Worm (Caenorhabditis elegans) whole organism, midembryonic: Measurements from ENCODE around the gene C04F6.7.

Experiments used
- cog-1 ChIP-seq: sonication (generic microtip); optimal IDR thresholded peaks from 2 replicates; lab custom pipeline; 2016; ENCODE audit warnings: missing genetic modification characterization, missing compliant biosample characterization
- flt-1 ChIP-seq: fragments of 200-800 bp; sonication (Bioruptor generic); IDR thresholded peaks from 2 replicates; pipeline ENCODE4 v1.3.6; 2022; ENCODE audit warnings: missing genetic modification characterization, missing compliant biosample characterization
- ref-1 ChIP-seq: fragments of 200-800 bp; sonication (Bioruptor generic); conservative IDR thresholded peaks from 2 replicates; pipeline ENCODE4 v1.3.6; 2022; ENCODE audit warnings: missing genetic modification reagents, missing genetic modification characterization, missing compliant biosample characterization
- tab-1 ChIP-seq: fragments of 200-800 bp; sonication (Bioruptor generic); IDR thresholded peaks from 2 replicates; pipeline ENCODE4 v1.3.6; 2022; ENCODE audit warnings: missing genetic modification characterization, missing compliant biosample characterization
- ztf-23 ChIP-seq: fragments of 200-800 bp; sonication (Bioruptor generic); IDR thresholded peaks from 2 replicates; pipeline ENCODE4 v1.3.6; 2022; ENCODE audit warnings: missing genetic modification reagents, missing genetic modification characterization, missing compliant biosample characterization
- ztf-29 ChIP-seq: fragments of 200-800 bp; sonication (Bioruptor generic); IDR thresholded peaks from 2 replicates; pipeline ENCODE4 v1.3.6; 2022; ENCODE audit warnings: missing genetic modification reagents, missing genetic modification characterization, missing compliant biosample characterization

DNA sequence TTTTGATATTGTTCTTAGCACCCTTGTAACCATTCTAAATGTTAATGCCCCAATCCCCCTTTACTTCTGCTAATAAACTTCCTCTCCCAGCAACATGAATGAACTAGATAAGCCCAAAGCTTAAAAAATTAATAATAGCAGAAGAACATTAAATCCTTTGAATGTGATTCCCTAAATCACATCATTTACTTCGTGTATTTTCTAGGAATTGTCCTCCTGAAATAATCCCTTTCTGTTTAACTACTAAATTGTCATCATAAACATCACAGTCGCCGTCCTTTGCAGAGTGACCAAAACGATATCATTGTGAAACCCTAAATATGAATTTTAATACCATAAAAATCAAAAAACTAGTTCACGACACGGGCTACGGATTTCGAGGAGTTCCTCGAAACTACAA lies 2.9 kb downstream of the C04F6.7 start:
- TF ChIP-seq flt-1 (GFP tag; lab: Robert Waterston, UW), result no peak
- no peak for TF ChIP-seq tab-1 (GFP tag; lab: Robert Waterston, UW)
- TF ChIP-seq ztf-29 (GFP tag; lab: Robert Waterston, UW), result no peak
- TF ChIP-seq cog-1 (tag; lab: Kevin White, UChicago), result no peak
- no peak for TF ChIP-seq ref-1 (GFP tag; lab: Robert Waterston, UW)
- no peak for TF ChIP-seq ztf-23 (GFP tag; lab: Robert Waterston, UW)
